Worm (Caenorhabditis elegans) whole organism, L3 larva: ENCODE data around the gene F35H10.6.

Experiments
- mdl-1 ChIP-seq: fragments of 150-350 bp; optimal IDR thresholded peaks from 2 replicates; lab custom pipeline; 2014; ENCODE audit warnings: missing biosample characterization, missing genetic modification characterization
- nhr-237 ChIP-seq: fragments of 150-350 bp; optimal IDR thresholded peaks from 2 replicates; lab custom pipeline; 2014; ENCODE audit warnings: missing biosample characterization, missing genetic modification characterization

- TF ChIP-seq nhr-237 (tag; lab: Kevin White, UChicago) (no peak), mdl-1 (tag; lab: Kevin White, UChicago) (no peak)
Measured at ce11 chrIV:8345518-8345917, 45.8 kb downstream of the F35H10.6 start, which contains the start of gene F17E9.5.
